Worm (Caenorhabditis elegans) whole organism, midembryonic: ENCODE data around the gene gcy-32.

Experiments used
- T22C8.4 ChIP-seq: fragments of 200-800 bp; sonication (Bioruptor generic); IDR thresholded peaks from 2 replicates; pipeline ENCODE4 v1.3.6; 2022; ENCODE audit warnings: missing genetic modification characterization, missing compliant biosample characterization
- cog-1 ChIP-seq: sonication (generic microtip); optimal IDR thresholded peaks from 2 replicates; lab custom pipeline; 2016; ENCODE audit warnings: missing genetic modification characterization, missing compliant biosample characterization
- klf-2 ChIP-seq: fragments of 200-800 bp; sonication (Bioruptor generic); conservative IDR thresholded peaks from 2 replicates; pipeline ENCODE4 v1.3.6; 2022; ENCODE audit warnings: missing genetic modification reagents, missing genetic modification characterization, missing compliant biosample characterization
- ref-1 ChIP-seq: fragments of 200-800 bp; sonication (Bioruptor generic); conservative IDR thresholded peaks from 2 replicates; pipeline ENCODE4 v1.3.6; 2022; ENCODE audit warnings: missing genetic modification reagents, missing genetic modification characterization, missing compliant biosample characterization
- tab-1 ChIP-seq: fragments of 200-800 bp; sonication (Bioruptor generic); IDR thresholded peaks from 2 replicates; pipeline ENCODE4 v1.3.6; 2022; ENCODE audit warnings: missing genetic modification characterization, missing compliant biosample characterization
- ztf-23 ChIP-seq: fragments of 200-800 bp; sonication (Bioruptor generic); IDR thresholded peaks from 2 replicates; pipeline ENCODE4 v1.3.6; 2022; ENCODE audit warnings: missing genetic modification reagents, missing genetic modification characterization, missing compliant biosample characterization
- ztf-29 ChIP-seq: fragments of 200-800 bp; sonication (Bioruptor generic); IDR thresholded peaks from 2 replicates; pipeline ENCODE4 v1.3.6; 2022; ENCODE audit warnings: missing genetic modification reagents, missing genetic modification characterization, missing compliant biosample characterization

- no peak for TF ChIP-seq cog-1
- no peak for TF ChIP-seq T22C8.4 (GFP tag; lab: Robert Waterston, UW)
- no peak for TF ChIP-seq klf-2
- TF ChIP-seq ztf-23 (GFP tag; lab: Robert Waterston, UW), result no peak
- TF ChIP-seq ref-1 (GFP tag; lab: Robert Waterston, UW), result no peak
- no peak for TF ChIP-seq ztf-29 (GFP tag; lab: Robert Waterston, UW)
- no peak for TF ChIP-seq tab-1 (GFP tag; lab: Robert Waterston, UW)
Observed at ce11 chrV:13890473-13890872, 24.8 kb downstream of the gcy-32 start, which contains the start of gene lbp-8.
